Worm (Caenorhabditis elegans) whole organism, L3 larva: ENCODE measurements around the gene ver-4.

Experiments used
- ama-1 ChIP-seq: fragments of 150-350 bp; optimal IDR thresholded peaks from 2 replicates; lab custom pipeline; 2018
- egl-27 ChIP-seq: sonication (generic microtip); optimal IDR thresholded peaks from 4 replicates; lab custom pipeline; 2017; ENCODE audit warnings: missing biosample characterization, missing genetic modification reagents, missing genetic modification characterization
- egl-5 ChIP-seq: fragments of 150-350 bp; optimal IDR thresholded peaks from 2 replicates; lab custom pipeline; 2017; ENCODE audit warnings: missing biosample characterization, missing genetic modification reagents, missing genetic modification characterization, inconsistent platforms
- elt-3 ChIP-seq, 3 experiments: fragments of 150-350 bp in 1 of 3; sonication (generic microtip) in 2 of 3; optimal IDR thresholded peaks; 2 replicates in 2 of 3; 4 replicates in 1 of 3; lab custom pipeline; 2014 to 2017; ENCODE audit warnings: missing biosample characterization in 3 of 3, missing genetic modification characterization in 3 of 3
- mdl-1 ChIP-seq: fragments of 150-350 bp; optimal IDR thresholded peaks from 2 replicates; lab custom pipeline; 2014; ENCODE audit warnings: missing biosample characterization, missing genetic modification characterization
- nfya-1 ChIP-seq: sonication (generic microtip); optimal IDR thresholded peaks from 2 replicates; lab custom pipeline; 2017; ENCODE audit warnings: missing genetic modification characterization, mild to moderate bottlenecking, missing compliant biosample characterization, antibody characterized with exemption, moderate library complexity; ENCODE audit not compliant: insufficient read depth
- nhr-12 ChIP-seq: fragments of 150-350 bp; optimal IDR thresholded peaks from 2 replicates; lab custom pipeline; 2014; ENCODE audit warnings: missing biosample characterization, missing genetic modification characterization
- nhr-237 ChIP-seq: fragments of 150-350 bp; optimal IDR thresholded peaks from 2 replicates; lab custom pipeline; 2014; ENCODE audit warnings: missing biosample characterization, missing genetic modification characterization
- nhr-28 ChIP-seq: fragments of 150-350 bp; optimal IDR thresholded peaks from 2 replicates; lab custom pipeline; 2014; ENCODE audit warnings: missing biosample characterization, missing genetic modification characterization
- pha-4 ChIP-seq: fragments of 150-350 bp; optimal IDR thresholded peaks from 2 replicates; lab custom pipeline; 2014; ENCODE audit warnings: missing biosample characterization, missing genetic modification reagents, missing genetic modification characterization
- unc-39 ChIP-seq: sonication (generic microtip); optimal IDR thresholded peaks from 4 replicates; lab custom pipeline; 2017; ENCODE audit warnings: missing biosample characterization, missing genetic modification characterization
- unc-62 ChIP-seq: fragments of 150-350 bp; sonication (generic microtip); optimal IDR thresholded peaks from 4 replicates; lab custom pipeline; 2014; ENCODE audit warnings: missing biosample characterization, missing genetic modification reagents, missing genetic modification characterization
- zag-1 ChIP-seq: fragments of 150-350 bp; optimal IDR thresholded peaks from 2 replicates; lab custom pipeline; 2014; ENCODE audit warnings: missing biosample characterization, missing genetic modification characterization
- ztf-4 ChIP-seq: fragments of 150-350 bp; optimal IDR thresholded peaks from 2 replicates; lab custom pipeline; 2014; ENCODE audit warnings: missing biosample characterization, missing genetic modification characterization

- TF ChIP-seq pha-4 (tag; lab: Kevin White, UChicago) = no peak
- TF ChIP-seq egl-27 (tag; lab: Kevin White, UChicago) = no peak
- no peak for TF ChIP-seq ztf-4
- no peak for TF ChIP-seq ama-1 (lab: Kevin White, UChicago)
- no peak for TF ChIP-seq nhr-12 (tag; lab: Kevin White, UChicago)
- no peak for TF ChIP-seq zag-1 (tag; lab: Kevin White, UChicago)
- no peak for TF ChIP-seq elt-3 (tag; optimal IDR thresholded peaks at IDR 0.05; lab: Kevin White, UChicago)
- TF ChIP-seq unc-39 (tag; lab: Kevin White, UChicago) = no peak
- TF ChIP-seq nfya-1 (tag; lab: Kevin White, UChicago) = no peak
- no peak for TF ChIP-seq nhr-28 (tag; lab: Kevin White, UChicago)
- no peak for TF ChIP-seq mdl-1
- TF ChIP-seq unc-62 = no peak
- no peak for TF ChIP-seq nhr-237 (tag; lab: Kevin White, UChicago)
- TF ChIP-seq egl-5 (tag; lab: Kevin White, UChicago) = no peak
Observed at ce11 chrX:11033952-11034287, 51.8 kb downstream of the ver-4 start.
